Fruit fly (Drosophila melanogaster) whole organism, prepupa: ENCODE results near the gene Gyc88E.

ENCODE experiments used
- CG10631 ChIP-seq: fragments of 200-800 bp; sonication (Bioruptor generic); optimal IDR thresholded peaks from 2 replicates; lab custom pipeline; 2016; ENCODE audit warnings: missing biosample characterization, missing genetic modification characterization
- CG11902 ChIP-seq: fragments of 200-800 bp; sonication (Bioruptor generic); optimal IDR thresholded peaks from 3 replicates; lab custom pipeline; 2016; ENCODE audit warnings: missing biosample characterization, missing genetic modification characterization
- CG15336 ChIP-seq: fragments of 200-800 bp; sonication (Bioruptor generic); IDR thresholded peaks from 2 replicates; pipeline ENCODE4 v1.3.6; 2022; ENCODE audit warnings: missing biosample characterization, missing genetic modification characterization
- CG1621 ChIP-seq: fragments of 200-800 bp; sonication (Bioruptor generic); optimal IDR thresholded peaks from 3 replicates; lab custom pipeline; 2018; ENCODE audit warnings: missing biosample characterization, mild to moderate bottlenecking, missing genetic modification characterization
- CG3032 ChIP-seq: fragments of 200-800 bp; optimal IDR thresholded peaks from 2 replicates; lab custom pipeline; 2019; ENCODE audit warnings: missing biosample characterization, mild to moderate bottlenecking, missing genetic modification characterization, moderate library complexity
- CG31627 ChIP-seq: fragments of 200-800 bp; sonication (Bioruptor generic); optimal IDR thresholded peaks from 3 replicates; lab custom pipeline; 2016; ENCODE audit warnings: missing biosample characterization, missing genetic modification characterization
- CG34406 ChIP-seq: fragments of 200-800 bp; sonication (Bioruptor generic); optimal IDR thresholded peaks from 3 replicates; lab custom pipeline; 2016; ENCODE audit warnings: missing biosample characterization, missing genetic modification characterization
- CG3919 ChIP-seq: fragments of 200-800 bp; sonication (Bioruptor generic); optimal IDR thresholded peaks from 3 replicates; lab custom pipeline; 2016; ENCODE audit warnings: missing biosample characterization, missing genetic modification characterization
- CG4318 ChIP-seq: fragments of 200-800 bp; sonication (Bioruptor generic); optimal IDR thresholded peaks from 3 replicates; lab custom pipeline; 2017; ENCODE audit warnings: missing biosample characterization, mild to moderate bottlenecking, missing genetic modification characterization
- CG6163 ChIP-seq: fragments of 200-800 bp; sonication (Bioruptor generic); IDR thresholded peaks from 3 replicates; pipeline ENCODE4 v1.3.6; 2022; ENCODE audit warnings: missing biosample characterization, missing genetic modification characterization
- CG6792 ChIP-seq: fragments of 200-800 bp; sonication (Bioruptor generic); optimal IDR thresholded peaks from 3 replicates; lab custom pipeline; 2016; ENCODE audit warnings: missing biosample characterization, missing genetic modification characterization
- CG6808 ChIP-seq: fragments of 200-800 bp; sonication (Bioruptor generic); optimal IDR thresholded peaks from 3 replicates; lab custom pipeline; 2017; ENCODE audit warnings: missing biosample characterization, missing genetic modification characterization, mild to moderate bottlenecking, moderate library complexity, missing genetic modification reagents
- CG6854 ChIP-seq: fragments of 200-800 bp; sonication (Bioruptor generic); optimal IDR thresholded peaks from 2 replicates; lab custom pipeline; 2017; ENCODE audit warnings: missing biosample characterization, mild to moderate bottlenecking, missing genetic modification characterization
- CG7368 ChIP-seq: fragments of 200-800 bp; sonication (Bioruptor generic); optimal IDR thresholded peaks from 3 replicates; lab custom pipeline; 2016; ENCODE audit warnings: missing biosample characterization, missing genetic modification characterization
- CG8319 ChIP-seq: fragments of 200-800 bp; sonication (Bioruptor generic); optimal IDR thresholded peaks from 3 replicates; lab custom pipeline; 2016; ENCODE audit warnings: missing biosample characterization, missing genetic modification characterization
- CG8632 ChIP-seq: fragments of 200-800 bp; sonication (Bioruptor generic); optimal IDR thresholded peaks from 3 replicates; lab custom pipeline; 2016; ENCODE audit warnings: missing biosample characterization, missing genetic modification characterization
- CG9139 ChIP-seq: fragments of 200-800 bp; sonication (Bioruptor generic); optimal IDR thresholded peaks from 3 replicates; lab custom pipeline; 2017; ENCODE audit warnings: missing biosample characterization, mild to moderate bottlenecking, missing genetic modification characterization
- Eip75B ChIP-seq: fragments of 200-800 bp; sonication (Bioruptor generic); optimal IDR thresholded peaks from 3 replicates; lab custom pipeline; 2016; ENCODE audit warnings: missing biosample characterization, missing genetic modification characterization
- Eip78C ChIP-seq: fragments of 200-800 bp; sonication (Bioruptor generic); peaks from one replicate; lab custom pipeline; 2016; ENCODE audit warnings: missing biosample characterization, missing genetic modification characterization
- Eip93F ChIP-seq: fragments of 200-800 bp; sonication (Bioruptor generic); optimal IDR thresholded peaks from 2 replicates; lab custom pipeline; 2016; ENCODE audit warnings: missing biosample characterization, mild to moderate bottlenecking, missing genetic modification characterization
- Hr38 ChIP-seq: sonication (Bioruptor generic); optimal IDR thresholded peaks from 2 replicates; lab custom pipeline; 2016; ENCODE audit warnings: missing biosample characterization, missing genetic modification characterization
- Hr4 ChIP-seq: fragments of 200-800 bp; sonication (Bioruptor generic); optimal IDR thresholded peaks from 3 replicates; lab custom pipeline; 2016; ENCODE audit warnings: missing biosample characterization, missing genetic modification characterization
- Met ChIP-seq: fragments of 200-800 bp; sonication (Bioruptor generic); optimal IDR thresholded peaks from 3 replicates; lab custom pipeline; 2016; ENCODE audit warnings: missing biosample characterization, missing genetic modification characterization
- Sox14 ChIP-seq: fragments of 200-800 bp; sonication (Bioruptor generic); optimal IDR thresholded peaks from 3 replicates; lab custom pipeline; 2016; ENCODE audit warnings: missing biosample characterization, missing genetic modification characterization
- Sox15 ChIP-seq: fragments of 200-800 bp; sonication (Bioruptor generic); optimal IDR thresholded peaks from 3 replicates; lab custom pipeline; 2016; ENCODE audit warnings: missing biosample characterization, missing genetic modification characterization
- cyc ChIP-seq: fragments of 200-800 bp; sonication (Bioruptor generic); optimal IDR thresholded peaks from 3 replicates; lab custom pipeline; 2016; ENCODE audit warnings: missing biosample characterization, missing genetic modification characterization
- dsx ChIP-seq: fragments of 200-800 bp; optimal IDR thresholded peaks from 3 replicates; lab custom pipeline; 2019; ENCODE audit warnings: missing biosample characterization, mild to moderate bottlenecking, missing genetic modification characterization, moderate library complexity; ENCODE audit not compliant: poor library complexity, severe bottlenecking
- esn ChIP-seq: fragments of 200-800 bp; sonication (Bioruptor generic); optimal IDR thresholded peaks from 2 replicates; lab custom pipeline; 2016; ENCODE audit warnings: missing biosample characterization, mild to moderate bottlenecking, missing genetic modification characterization, moderate library complexity
- fkh ChIP-seq: fragments of 200-800 bp; sonication (Bioruptor generic); optimal IDR thresholded peaks from 3 replicates; lab custom pipeline; 2017; ENCODE audit warnings: missing biosample characterization, mild to moderate bottlenecking, missing genetic modification characterization, moderate library complexity
- lz ChIP-seq: fragments of 200-800 bp; sonication (Bioruptor generic); optimal IDR thresholded peaks from 3 replicates; lab custom pipeline; 2016; ENCODE audit warnings: missing biosample characterization, missing genetic modification characterization
- net ChIP-seq: fragments of 200-800 bp; sonication (Bioruptor generic); optimal IDR thresholded peaks from 3 replicates; lab custom pipeline; 2016; ENCODE audit warnings: missing biosample characterization, missing genetic modification characterization
- pdm3 ChIP-seq: fragments of 200-800 bp; sonication (Bioruptor generic); optimal IDR thresholded peaks from 3 replicates; lab custom pipeline; 2016; ENCODE audit warnings: missing biosample characterization, missing genetic modification characterization
- salr ChIP-seq, 2 experiments: fragments of 200-800 bp; sonication (Bioruptor generic); optimal IDR thresholded peaks; 3 replicates each; lab custom pipeline; 2016 to 2018; ENCODE audit warnings: missing biosample characterization in 2 of 2, missing genetic modification characterization in 2 of 2, mild to moderate bottlenecking in 1 of 2
- spab ChIP-seq: fragments of 200-800 bp; sonication (Bioruptor generic); optimal IDR thresholded peaks from 2 replicates; lab custom pipeline; 2017; ENCODE audit warnings: missing biosample characterization, mild to moderate bottlenecking, missing genetic modification characterization, missing genetic modification reagents
- ss ChIP-seq, 2 experiments: fragments of 200-800 bp; sonication (Bioruptor generic); optimal IDR thresholded peaks; 2 replicates in 1 of 2; 3 replicates in 1 of 2; lab custom pipeline; 2017 to 2018; ENCODE audit warnings: mild to moderate bottlenecking in 2 of 2, missing biosample characterization in 2 of 2, missing genetic modification characterization in 2 of 2, moderate library complexity in 1 of 2
- topi ChIP-seq: fragments of 200-800 bp; sonication (Bioruptor generic); optimal IDR thresholded peaks from 3 replicates; lab custom pipeline; 2016; ENCODE audit warnings: missing biosample characterization, missing genetic modification characterization
- vri ChIP-seq: fragments of 200-800 bp; sonication (Bioruptor generic); optimal IDR thresholded peaks from 3 replicates; lab custom pipeline; 2016; ENCODE audit warnings: missing biosample characterization, mild to moderate bottlenecking, missing genetic modification characterization

Gene Gyc88E

dm6 chr3R:15147038-15147744 is 3.0 kb upstream of the Gyc88E start, which contains the start of gene Glys (continued):
- peak; percentile 54 for TF ChIP-seq Eip93F
- peak; percentile 62 for TF ChIP-seq CG1621 (tag; lab: Kevin White, UChicago)
- no peak for TF ChIP-seq CG31627 (GFP tag; lab: Kevin White, UChicago)
- peak; percentile 85 for TF ChIP-seq CG6163 (GFP tag; lab: Robert Waterston, UW)
- TF ChIP-seq CG6792 (GFP tag; lab: Kevin White, UChicago) = peak; percentile 2
- TF ChIP-seq Hr4 (GFP tag; lab: Kevin White, UChicago) = peak; percentile 42
- peak; percentile 75 for TF ChIP-seq net (GFP tag; lab: Kevin White, UChicago)
- TF ChIP-seq Eip75B (GFP tag; lab: Kevin White, UChicago) = peak; percentile 70
- peak; percentile 54 for TF ChIP-seq CG15336 (GFP tag; lab: Robert Waterston, UW)
- TF ChIP-seq CG3032 = peak; percentile 51
- TF ChIP-seq Sox14 (GFP tag; lab: Kevin White, UChicago) = peak; percentile 53
- no peak for TF ChIP-seq Hr38 (GFP tag; lab: Kevin White, UChicago)
- peak; percentile 59 for TF ChIP-seq CG6808 (GFP tag; lab: Kevin White, UChicago)
- TF ChIP-seq Eip78C = peak; percentile 55
- TF ChIP-seq pdm3 = peak; percentile 22
- TF ChIP-seq CG11902 = no peak
- peak; percentile 58 for TF ChIP-seq CG9139 (GFP tag; lab: Kevin White, UChicago)
- peak; percentile 28 for TF ChIP-seq CG34406 (GFP tag; lab: Kevin White, UChicago)
- peak; percentile 22 for TF ChIP-seq lz (GFP tag; lab: Kevin White, UChicago)
- no peak for TF ChIP-seq CG4318 (GFP tag; lab: Kevin White, UChicago)
- TF ChIP-seq Met = peak; percentile 31
- TF ChIP-seq dsx (GFP tag; lab: Kevin White, UChicago) = peak; percentile 56
- no peak for TF ChIP-seq cyc (GFP tag; lab: Kevin White, UChicago)
- peak; percentile 24 for TF ChIP-seq CG7368 (GFP tag; lab: Kevin White, UChicago)
- TF ChIP-seq Sox15 = no peak
- TF ChIP-seq ss (GFP tag; optimal IDR thresholded peaks at IDR 0.05; lab: Kevin White, UChicago) = peak; percentile 60 to 80
- TF ChIP-seq spab (GFP tag; lab: Kevin White, UChicago) = peak; percentile 55

DNA sequence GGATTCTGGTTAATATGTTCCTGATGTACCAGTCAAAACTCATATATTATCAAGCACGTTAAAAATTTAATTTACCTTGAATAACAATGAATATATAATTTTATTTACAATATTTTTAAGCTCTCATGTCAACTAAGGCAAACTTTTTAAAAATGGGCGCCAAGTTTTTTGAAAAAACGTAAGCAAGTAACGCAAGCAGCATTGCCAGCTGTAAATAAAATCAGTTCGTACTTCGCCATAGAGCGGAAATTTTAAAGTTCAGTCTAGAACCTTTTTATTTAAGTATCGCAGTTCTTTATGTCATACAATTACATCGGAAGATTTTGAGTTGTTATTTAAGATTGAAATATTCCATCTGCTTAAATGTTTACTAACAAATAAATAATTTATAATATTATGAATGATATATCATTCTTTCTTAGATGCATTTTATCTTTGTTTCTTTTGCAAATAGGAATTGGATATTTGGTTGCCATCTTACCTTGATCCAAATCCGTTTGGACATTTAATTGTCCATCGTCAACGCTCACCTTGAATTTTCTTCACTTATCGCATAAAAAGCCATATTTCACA is 2.2 kb upstream of the Gyc88E start:
- TF ChIP-seq fkh (GFP tag; lab: Kevin White, UChicago) (no peak), Eip78C (peak; percentile 37)
- TF ChIP-seq, all 60 proteins: peak for 1

DNA sequence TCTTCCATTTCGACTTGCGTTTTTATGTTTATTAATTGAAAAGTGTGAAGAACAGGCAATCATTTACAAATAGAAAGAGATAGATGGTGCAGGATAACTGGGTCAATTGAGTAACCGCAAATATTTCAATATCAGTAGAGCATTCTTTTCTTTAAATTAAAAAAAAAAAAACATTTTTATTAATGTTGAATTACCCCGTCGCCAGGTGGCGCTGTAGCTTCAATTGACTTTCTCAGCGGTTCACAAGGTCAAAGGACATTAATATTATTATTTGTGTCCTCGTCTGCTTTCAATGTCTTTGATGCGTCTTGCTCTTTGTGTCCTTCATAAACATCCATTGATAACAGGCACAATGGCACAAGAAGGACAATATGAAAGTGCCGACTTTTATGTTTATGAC is 1.6 kb upstream of the Gyc88E start:
- no peak for TF ChIP-seq CG8632
- no peak for TF ChIP-seq vri (GFP tag; lab: Kevin White, UChicago)
- no peak for TF ChIP-seq CG6854 (GFP tag; lab: Kevin White, UChicago)
- no peak for TF ChIP-seq Sox15
- no peak for TF ChIP-seq CG8319 (GFP tag; lab: Kevin White, UChicago)
- TF ChIP-seq CG4318 (GFP tag; lab: Kevin White, UChicago) = no peak
- TF ChIP-seq CG6808 (GFP tag; lab: Kevin White, UChicago) = no peak
- TF ChIP-seq CG10631 = no peak
- no peak for TF ChIP-seq CG6163 (GFP tag; lab: Robert Waterston, UW)
- no peak for TF ChIP-seq fkh (GFP tag; lab: Kevin White, UChicago)
- TF ChIP-seq CG7368 (GFP tag; lab: Kevin White, UChicago) = no peak
- TF ChIP-seq pdm3 = no peak
- TF ChIP-seq CG34406 (GFP tag; lab: Kevin White, UChicago) = no peak
- TF ChIP-seq salr (GFP tag; optimal IDR thresholded peaks at IDR 0.05; lab: Kevin White, UChicago) = no peak
- no peak for TF ChIP-seq CG3919 (GFP tag; lab: Kevin White, UChicago)
- no peak for TF ChIP-seq esn (GFP tag; lab: Kevin White, UChicago)
- no peak for TF ChIP-seq CG9139 (GFP tag; lab: Kevin White, UChicago)
- TF ChIP-seq topi = no peak
